Fruit fly (Drosophila melanogaster): Measurements from ENCODE around the gene bowl.

The bowl gene

dm6 chr2L:3789290-3790067 lies 18.0 kb downstream of the bowl start (continued):
- TF ChIP-seq salm (tag; optimal IDR thresholded peaks at IDR 0.05) (peak; percentile 73), CG13624 (GFP tag; optimal IDR thresholded peaks at IDR 0.05) (no peak), rib (GFP tag; IDR thresholded peaks at IDR 0.05) (no peak), Meics (GFP tag; optimal IDR thresholded peaks at IDR 0.05) (peak; percentile 48), CG4707 (GFP tag; optimal IDR thresholded peaks at IDR 0.05) (peak; percentile 88), Nf-YC (tag; optimal IDR thresholded peaks at IDR 0.05) (no peak), fd102C (GFP tag; optimal IDR thresholded peaks at IDR 0.05) (no peak), hb (GFP tag; IDR thresholded peaks at IDR 0.05; ENCODE audit: partially characterized antibody) (no peak), phol (tag; optimal IDR thresholded peaks at IDR 0.05) (peak; percentile 89), CG2120 (GFP tag; optimal IDR thresholded peaks at IDR 0.05) (no peak), sd (tag; optimal IDR thresholded peaks at IDR 0.05) (peak; percentile 84), zen2 (GFP tag; IDR thresholded peaks at IDR 0.05; ENCODE audit: partially characterized antibody) (no peak), dmrt99B (tag; optimal IDR thresholded peaks at IDR 0.05) (peak; percentile 91), CG11247 (GFP tag; IDR thresholded peaks at IDR 0.05) (0 out of 2 replicates have a peak, but pooled peaks have one; percentile 40), stc (GFP tag; IDR thresholded peaks at IDR 0.05) (peak; percentile 76), CG14050 (GFP tag; IDR thresholded peaks at IDR 0.05) (peak; percentile 63), CG10979 (tag; optimal IDR thresholded peaks at IDR 0.05) (peak; percentile 94), eve (GFP tag; optimal IDR thresholded peaks at IDR 0.05) (peak in 1 of 2 experiments; percentile 17), Bgb (GFP tag; IDR thresholded peaks at IDR 0.05; ENCODE audit: partially characterized antibody) (no peak; the same call in 1 of the 2 replicates), CG15696 (tag; optimal IDR thresholded peaks at IDR 0.05) (peak; percentile 27), Hr39 (optimal IDR thresholded peaks at IDR 0.05) (no peak), Ets65A (GFP tag) (no peak), CG15514 (GFP tag; optimal IDR thresholded peaks at IDR 0.05) (no peak), Ssrp (tag; optimal IDR thresholded peaks at IDR 0.05) (peak; percentile 87), kah (GFP tag; optimal IDR thresholded peaks at IDR 0.05) (peak; percentile 9), da (GFP tag; optimal IDR thresholded peaks at IDR 0.05) (no peak), CG3847 (GFP tag; IDR thresholded peaks at IDR 0.05) (peak; percentile 30; the same call in 1 of the 2 replicates), Oaz (GFP tag; IDR thresholded peaks at IDR 0.05) (peak; percentile 33; the same call in 1 of the 2 replicates), C15 (GFP tag; IDR thresholded peaks at IDR 0.05) (no peak), emc (GFP tag; optimal IDR thresholded peaks at IDR 0.05) (no peak), CG7745 (tag; optimal IDR thresholded peaks at IDR 0.05) (no peak), Dp (GFP tag; optimal IDR thresholded peaks at IDR 0.05) (no peak), crol (GFP tag; IDR thresholded peaks at IDR 0.05) (peak; percentile 79), fd3F (GFP tag; optimal IDR thresholded peaks at IDR 0.05) (no peak), CG18599 (GFP tag; optimal IDR thresholded peaks at IDR 0.05) (peak; percentile 72), CG8281 (tag; optimal IDR thresholded peaks at IDR 0.05) (peak; percentile 30), GATAe (GFP tag; conservative IDR thresholded peaks at IDR 0.05) (no peak; the same call in 1 of the 2 replicates), Taf1 (GFP tag; IDR thresholded peaks at IDR 0.05) (no peak), dimm (GFP tag; IDR thresholded peaks at IDR 0.05) (peak; percentile 78), onecut (GFP tag; IDR thresholded peaks at IDR 0.05) (peak; percentile 73), sob (GFP tag; IDR thresholded peaks at IDR 0.05) (peak; percentile 68), CG1233 (GFP tag; optimal IDR thresholded peaks at IDR 0.05) (peak; percentile 74), dmrt11E (tag; optimal IDR thresholded peaks at IDR 0.05) (peak; percentile 82), sc (optimal IDR thresholded peaks at IDR 0.05) (no peak), sc (GFP tag; optimal IDR thresholded peaks at IDR 0.05) (peak; percentile 91), CG15601 (tag; optimal IDR thresholded peaks at IDR 0.05) (peak; percentile 88), knrl (GFP tag; IDR thresholded peaks at IDR 0.05; ENCODE audit: partially characterized antibody) (no peak; the same call in 2 of the 3 replicates), ewg (GFP tag; optimal IDR thresholded peaks at IDR 0.05) (peak; percentile 72), ATbp (GFP tag; optimal IDR thresholded peaks at IDR 0.05) (peak; percentile 94)

All from whole organism, embryonic.